Worm (Caenorhabditis elegans): ENCODE results near the gene npr-41.

The npr-41 gene

ce11 chrII:11545299-11545951, 35.0 kb downstream of the npr-41 start, which contains the start of gene dnj-13 (continued):
- TF ChIP-seq nhr-237 (tag; optimal IDR thresholded peaks at IDR 0.05): peak; percentile 43
- peak; percentile 91 for TF ChIP-seq mab-5 (tag; optimal IDR thresholded peaks at IDR 0.05)
- no peak for TF ChIP-seq ztf-11 (tag; optimal IDR thresholded peaks at IDR 0.05)
- TF ChIP-seq unc-39 (tag; optimal IDR thresholded peaks at IDR 0.05): no peak
- peak; percentile 32 for TF ChIP-seq unc-62 (GFP tag; optimal IDR thresholded peaks at IDR 0.05)
- TF ChIP-seq nhr-23 (tag; optimal IDR thresholded peaks at IDR 0.05): no peak
- peak; percentile 82 for TF ChIP-seq nhr-77 (tag; optimal IDR thresholded peaks at IDR 0.05)
- no peak for TF ChIP-seq peb-1 (tag; optimal IDR thresholded peaks at IDR 0.05)
- TF ChIP-seq nhr-12 (tag; optimal IDR thresholded peaks at IDR 0.05): no peak
- peak; percentile 90 for TF ChIP-seq gmeb-1 (tag; optimal IDR thresholded peaks at IDR 0.05)
- TF ChIP-seq nhr-11 (tag; optimal IDR thresholded peaks at IDR 0.05): no peak
- peak; percentile 14 for TF ChIP-seq dmd-4 (tag; optimal IDR thresholded peaks at IDR 0.05)
- peak; percentile 88 for TF ChIP-seq lin-11 (tag; optimal IDR thresholded peaks at IDR 0.05)
- TF ChIP-seq lin-39 (tag; optimal IDR thresholded peaks at IDR 0.05): peak; percentile 30
- peak; percentile 76 for TF ChIP-seq egl-27 (tag; optimal IDR thresholded peaks at IDR 0.05)
- peak; percentile 81 for TF ChIP-seq fos-1 (tag; optimal IDR thresholded peaks at IDR 0.05)
- peak; percentile 96 for TF ChIP-seq sem-4 (tag; optimal IDR thresholded peaks at IDR 0.05)
- TF ChIP-seq ZK546.5 (tag; optimal IDR thresholded peaks at IDR 0.05): peak; percentile 38

- TF ChIP-seq nhr-6 (tag; optimal IDR thresholded peaks at IDR 0.05): no peak
- no peak for TF ChIP-seq R02D3.7 (tag; optimal IDR thresholded peaks at IDR 0.05)
- TF ChIP-seq unc-55 (GFP tag; optimal IDR thresholded peaks at IDR 0.05): no peak
- no peak for TF ChIP-seq nhr-25 (tag; optimal IDR thresholded peaks at IDR 0.05)
- TF ChIP-seq ama-1 (optimal IDR thresholded peaks at IDR 0.05): no peak
- no peak for TF ChIP-seq ceh-82 (tag; optimal IDR thresholded peaks at IDR 0.05)
- no peak for TF ChIP-seq lin-13 (GFP tag; optimal IDR thresholded peaks at IDR 0.05)
- TF ChIP-seq elt-3 (tag; optimal IDR thresholded peaks at IDR 0.05): no peak
- no peak for TF ChIP-seq peb-1 (tag; optimal IDR thresholded peaks at IDR 0.05)
- TF ChIP-seq F13H6.1 (tag; optimal IDR thresholded peaks at IDR 0.05): no peak
- no peak for TF ChIP-seq elt-1 (tag; optimal IDR thresholded peaks at IDR 0.05)
- TF ChIP-seq mbf-1 (tag; optimal IDR thresholded peaks at IDR 0.05): no peak
- no peak for TF ChIP-seq mab-5 (tag; optimal IDR thresholded peaks at IDR 0.05)
- no peak for TF ChIP-seq nhr-11 (tag; optimal IDR thresholded peaks at IDR 0.05)
- TF ChIP-seq ceh-16 (tag; optimal IDR thresholded peaks at IDR 0.05): no peak
- TF ChIP-seq unc-62 (GFP tag; optimal IDR thresholded peaks at IDR 0.05): no peak
- TF ChIP-seq ZK546.5 (tag; optimal IDR thresholded peaks at IDR 0.05): no peak
- no peak for TF ChIP-seq snpc-4 (tag; optimal IDR thresholded peaks at IDR 0.05)
- TF ChIP-seq nhr-21 (tag; optimal IDR thresholded peaks at IDR 0.05): no peak
- no peak for TF ChIP-seq ztf-11 (tag; optimal IDR thresholded peaks at IDR 0.05)
Measured at ce11 chrII:11545952-11546325, 35.5 kb downstream of the npr-41 start.

ce11 chrII:11547254-11547687, 36.8 kb downstream of the npr-41 start, which contains the start of gene F54D5.7:
TSS of gene F54D5.7 (plus strand) at chrII:11547517.
- TF ChIP-seq ama-1 (optimal IDR thresholded peaks at IDR 0.05) (peak; percentile 99), sem-4 (tag; optimal IDR thresholded peaks at IDR 0.05) (peak; percentile 27), nhr-25 (tag; optimal IDR thresholded peaks at IDR 0.05) (peak; percentile 65), ZK546.5 (tag; optimal IDR thresholded peaks at IDR 0.05) (no peak), ceh-82 (tag; optimal IDR thresholded peaks at IDR 0.05) (no peak), elt-1 (tag; optimal IDR thresholded peaks at IDR 0.05) (no peak), peb-1 (tag; optimal IDR thresholded peaks at IDR 0.05) (no peak), Y55F3AM.14 (GFP tag; optimal IDR thresholded peaks at IDR 0.05) (no peak), F13H6.1 (tag; optimal IDR thresholded peaks at IDR 0.05) (peak; percentile 37), mbf-1 (tag; optimal IDR thresholded peaks at IDR 0.05) (no peak), ztf-4 (tag; optimal IDR thresholded peaks at IDR 0.05) (peak; percentile 96), sma-3 (GFP tag; optimal IDR thresholded peaks at IDR 0.05) (peak; percentile 43), lsy-2 (tag; optimal IDR thresholded peaks at IDR 0.05) (peak; percentile 24 to 75), unc-55 (GFP tag; optimal IDR thresholded peaks at IDR 0.05) (no peak), nhr-11 (tag; optimal IDR thresholded peaks at IDR 0.05) (no peak), egl-27 (tag; optimal IDR thresholded peaks at IDR 0.05) (no peak), mdl-1 (tag; optimal IDR thresholded peaks at IDR 0.05) (peak in 1 of 2 experiments; percentile 64), nhr-10 (tag; optimal IDR thresholded peaks at IDR 0.05) (no peak), ceh-16 (tag; optimal IDR thresholded peaks at IDR 0.05) (peak; percentile 3), R02D3.7 (tag; optimal IDR thresholded peaks at IDR 0.05) (no peak), nhr-12 (tag; optimal IDR thresholded peaks at IDR 0.05) (no peak), unc-39 (tag; optimal IDR thresholded peaks at IDR 0.05) (no peak), elt-3 (tag; optimal IDR thresholded peaks at IDR 0.05) (no peak), aly-2 (tag; optimal IDR thresholded peaks at IDR 0.05) (peak; percentile 37), nhr-129 (tag; optimal IDR thresholded peaks at IDR 0.05) (peak; percentile 83), alr-1 (tag; optimal IDR thresholded peaks at IDR 0.05) (no peak), ztf-11 (tag; optimal IDR thresholded peaks at IDR 0.05) (no peak), nhr-6 (tag; optimal IDR thresholded peaks at IDR 0.05) (peak; percentile 52), blmp-1 (tag; optimal IDR thresholded peaks at IDR 0.05; ENCODE audit: insufficient read depth) (peak; percentile 34), gmeb-1 (tag; optimal IDR thresholded peaks at IDR 0.05) (peak; percentile 35), ztf-1 (GFP tag; conservative IDR thresholded peaks at IDR 0.05) (0 out of 2 replicates have a peak, but pooled peaks have one; percentile 83), snpc-4 (tag; optimal IDR thresholded peaks at IDR 0.05) (no peak), nhr-21 (tag; optimal IDR thresholded peaks at IDR 0.05) (peak; percentile 61), C34F6.9 (tag; optimal IDR thresholded peaks at IDR 0.05) (peak; percentile 61), nhr-77 (tag; optimal IDR thresholded peaks at IDR 0.05) (no peak), nhr-23 (tag; optimal IDR thresholded peaks at IDR 0.05) (no peak), lin-11 (tag; optimal IDR thresholded peaks at IDR 0.05) (no peak)

All from whole organism, L2 larva.